Fruit fly (Drosophila melanogaster): ENCODE results near the gene Pex23.

- peak; percentile 94 for TF ChIP-seq tin (GFP tag; optimal IDR thresholded peaks at IDR 0.05)
- peak; percentile 98 for TF ChIP-seq vvl (GFP tag; IDR thresholded peaks at IDR 0.05)
- peak; percentile 97 for TF ChIP-seq zfh1 (GFP tag; IDR thresholded peaks at IDR 0.05)
- peak; percentile 40 for TF ChIP-seq Spps (tag; optimal IDR thresholded peaks at IDR 0.05)
- TF ChIP-seq CG30403 (GFP tag; optimal IDR thresholded peaks at IDR 0.05), result peak; percentile 95
- TF ChIP-seq zfh2 (GFP tag; optimal IDR thresholded peaks at IDR 0.05), result peak; percentile 93
- no peak for TF ChIP-seq h (optimal IDR thresholded peaks at IDR 0.05)
- TF ChIP-seq Hr78 (GFP tag; optimal IDR thresholded peaks at IDR 0.05), result peak in 1 of 2 experiments; percentile 78
- TF ChIP-seq kay (GFP tag; optimal IDR thresholded peaks at IDR 0.05), result peak; percentile 91
Measured at dm6 chr3L:20247513-20248173, 54.3 kb downstream of the Pex23 start, which contains the start of gene rdgC.
